Worm (Caenorhabditis elegans) whole organism, early embryonic: ENCODE measurements around the gene F47B8.2.
"Not testable (repeated sequence)": the region's sequence is repeated elsewhere in the genome, so short reads cannot be mapped to it uniquely, and the experiment has no call there.

Source experiments
- aly-1 ChIP-seq: sonication (generic microtip); optimal IDR thresholded peaks from 2 replicates; lab custom pipeline; 2016; ENCODE audit warnings: missing genetic modification characterization, missing compliant biosample characterization
- ama-1 ChIP-seq: fragments of 150-350 bp; optimal IDR thresholded peaks from 2 replicates; lab custom pipeline; 2014
- tra-4 ChIP-seq: sonication (generic microtip); optimal IDR thresholded peaks from 2 replicates; lab custom pipeline; 2017; ENCODE audit warnings: missing genetic modification characterization, missing compliant biosample characterization

DNA sequence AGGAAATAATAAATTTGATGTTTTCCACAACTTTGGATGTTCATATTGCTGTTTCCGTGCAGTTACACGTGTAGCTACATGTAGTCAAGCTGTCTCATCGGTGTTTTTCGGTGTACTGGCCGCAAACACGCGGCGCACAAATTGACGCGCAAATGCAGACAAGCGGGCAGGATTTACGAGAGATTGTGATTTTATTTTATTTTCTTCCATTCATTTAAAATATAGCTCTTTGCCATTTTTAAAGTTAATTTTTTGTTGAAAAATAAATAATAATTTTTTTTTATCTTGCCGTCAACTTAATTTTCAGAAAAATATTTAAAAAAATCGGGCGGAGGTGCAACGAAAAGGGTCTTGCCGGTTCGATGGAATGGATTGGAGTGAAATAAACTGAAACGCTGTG, 42.2 kb downstream of the F47B8.2 start, which contains the start of gene F40G12.7:
- TF ChIP-seq aly-1; ama-1 (lab: Kevin White, UChicago); tra-4 (tag; lab: Kevin White, UChicago): not testable (repeated sequence)
